Worm (Caenorhabditis elegans): Measurements from ENCODE around the gene sre-31.
"Not testable (repeated sequence)": the region's sequence is repeated elsewhere in the genome, so short reads cannot be mapped to it uniquely, and the experiment has no call there.

sre-31 gene

DNA sequence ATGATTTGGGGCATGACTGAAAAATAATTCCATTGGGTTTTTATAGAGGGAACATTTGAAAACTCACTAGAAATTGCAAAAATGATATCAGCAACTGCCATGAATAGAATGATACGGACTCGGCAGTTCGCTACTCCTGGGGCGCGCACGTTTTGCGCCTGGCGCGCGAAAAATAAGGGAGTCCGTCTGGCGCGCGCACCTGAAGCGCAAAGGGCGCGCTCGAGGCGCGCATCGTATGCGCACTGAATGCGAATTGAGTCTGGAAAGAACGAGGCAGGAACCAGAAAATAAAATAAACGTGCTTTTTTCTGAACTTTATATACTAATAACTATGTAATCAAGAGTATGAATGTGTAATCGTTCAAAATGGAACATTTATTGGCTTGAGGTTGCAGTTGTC, 32.5 kb upstream of the sre-31 start, which contains the start of gene Y57A10C.10:
TSS of gene Y57A10C.10 (minus strand) at position 101 of the 400 bp plus-strand sequence.
- not testable (repeated sequence) for TF ChIP-seq flt-1 (GFP tag; IDR thresholded peaks at IDR 0.05); ceh-36 (tag; optimal IDR thresholded peaks at IDR 0.05); hmbx-1 (tag; optimal IDR thresholded peaks at IDR 0.05)

DNA sequence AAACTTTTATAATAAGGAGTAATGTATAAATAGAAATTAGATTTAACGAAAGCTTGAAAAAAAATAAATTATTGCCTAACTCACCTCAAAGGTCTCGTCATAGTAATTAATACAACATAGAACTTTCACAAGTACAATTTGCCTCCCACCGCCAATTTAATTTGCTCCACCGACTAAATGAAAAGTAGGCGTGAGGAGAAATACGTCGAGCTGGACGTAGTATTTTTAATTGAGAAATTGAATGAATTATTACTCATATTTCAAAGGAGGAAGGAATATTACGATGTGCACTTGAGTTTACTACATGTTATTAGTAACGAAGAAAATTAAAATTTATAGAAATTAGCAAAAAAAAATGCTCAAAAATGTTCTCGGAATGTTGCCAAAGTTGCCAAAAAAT, 29.8 kb upstream of the sre-31 start, which contains the start of gene Y57A10C.9:
TSS of gene Y57A10C.9 (minus strand) at position 101 of the 400 bp plus-strand sequence.
- TF ChIP-seq scrt-1 (GFP tag; IDR thresholded peaks at IDR 0.05) (no peak), ceh-13 (GFP tag; optimal IDR thresholded peaks at IDR 0.05) (no peak), tbx-37 (GFP tag; conservative IDR thresholded peaks at IDR 0.05) (no peak), hnd-1 (tag; optimal IDR thresholded peaks at IDR 0.05) (no peak), pes-1 (GFP tag; IDR thresholded peaks at IDR 0.05) (no peak), F13C5.2 (tag; optimal IDR thresholded peaks at IDR 0.05) (no peak), hmg-4 (GFP tag; optimal IDR thresholded peaks at IDR 0.05) (no peak), aly-1 (tag; optimal IDR thresholded peaks at IDR 0.05) (no peak)

DNA sequence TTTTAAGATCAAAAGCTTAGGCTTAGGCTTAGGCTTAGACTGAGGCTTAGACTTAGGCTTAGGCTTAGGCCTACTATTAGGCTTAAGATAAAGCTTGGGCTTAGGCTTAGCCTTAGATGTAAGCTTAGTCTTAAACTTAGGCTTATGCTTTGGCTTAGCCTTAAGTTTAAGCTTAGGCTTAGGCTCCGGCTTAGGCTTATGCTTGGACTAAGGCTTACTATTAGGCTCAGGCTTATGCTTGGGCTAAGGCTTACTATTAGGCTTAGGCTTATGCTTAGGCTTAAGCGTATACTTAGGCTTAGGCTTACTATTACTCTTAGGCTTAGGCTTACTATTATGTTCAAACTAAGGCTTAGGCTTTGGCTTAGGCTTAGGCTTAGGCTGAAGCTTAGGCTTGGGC, 28.1 kb upstream of the sre-31 start:
- peak; percentile 82 for TF ChIP-seq ceh-36 (tag; optimal IDR thresholded peaks at IDR 0.05)
- no peak for TF ChIP-seq aly-1 (tag; optimal IDR thresholded peaks at IDR 0.05)

DNA sequence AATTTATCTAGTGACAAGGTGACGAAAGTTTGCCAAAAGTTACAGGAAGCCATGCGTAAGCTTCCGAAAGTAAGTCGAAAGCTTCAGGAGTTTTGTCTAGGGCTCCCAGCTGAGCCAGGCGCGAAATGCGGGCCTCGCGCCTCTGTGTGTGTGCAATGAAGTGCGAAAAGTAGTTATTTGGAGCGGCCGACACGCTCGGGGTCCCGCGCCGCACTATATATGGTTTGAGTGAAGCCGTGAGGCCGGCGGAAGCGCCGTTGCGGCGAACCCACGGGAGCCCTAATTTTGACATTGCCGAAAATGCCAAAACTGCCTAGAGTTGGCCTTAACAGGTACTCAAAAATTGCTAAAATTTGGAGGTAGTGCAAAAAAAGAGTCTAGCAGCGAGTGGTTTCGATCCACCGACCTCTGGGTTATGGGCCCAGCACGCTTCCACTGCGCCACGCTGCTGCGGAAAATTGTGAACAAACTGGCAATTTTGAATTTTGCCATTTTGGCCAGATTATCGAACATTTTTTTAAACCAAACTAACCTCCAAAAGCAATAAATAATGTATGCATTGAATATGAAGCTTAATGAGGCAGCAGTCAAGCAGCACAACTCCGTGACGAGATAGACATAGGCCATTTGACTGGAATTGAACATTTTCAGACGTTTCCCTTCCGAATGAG, 26.7 kb upstream of the sre-31 start:
- TF ChIP-seq hmbx-1 (tag; optimal IDR thresholded peaks at IDR 0.05) (no peak), ceh-13 (GFP tag; optimal IDR thresholded peaks at IDR 0.05) (no peak), tbx-37 (GFP tag; conservative IDR thresholded peaks at IDR 0.05) (no peak), sea-1 (GFP tag; conservative IDR thresholded peaks at IDR 0.05) (no peak), ceh-36 (tag; optimal IDR thresholded peaks at IDR 0.05) (no peak), hnd-1 (tag; optimal IDR thresholded peaks at IDR 0.05) (no peak), tbx-11 (GFP tag; IDR thresholded peaks at IDR 0.05) (no peak), pes-1 (GFP tag; IDR thresholded peaks at IDR 0.05) (no peak), flt-1 (GFP tag; IDR thresholded peaks at IDR 0.05) (no peak), F13C5.2 (tag; optimal IDR thresholded peaks at IDR 0.05) (no peak), scrt-1 (GFP tag; IDR thresholded peaks at IDR 0.05) (no peak), hmg-4 (GFP tag; optimal IDR thresholded peaks at IDR 0.05) (no peak), tra-4 (tag; optimal IDR thresholded peaks at IDR 0.05) (no peak), B0310.2 (tag; optimal IDR thresholded peaks at IDR 0.05) (no peak), ets-7 (tag; optimal IDR thresholded peaks at IDR 0.05) (no peak), aly-1 (tag; optimal IDR thresholded peaks at IDR 0.05) (no peak), ama-1 (optimal IDR thresholded peaks at IDR 0.05) (no peak)

DNA sequence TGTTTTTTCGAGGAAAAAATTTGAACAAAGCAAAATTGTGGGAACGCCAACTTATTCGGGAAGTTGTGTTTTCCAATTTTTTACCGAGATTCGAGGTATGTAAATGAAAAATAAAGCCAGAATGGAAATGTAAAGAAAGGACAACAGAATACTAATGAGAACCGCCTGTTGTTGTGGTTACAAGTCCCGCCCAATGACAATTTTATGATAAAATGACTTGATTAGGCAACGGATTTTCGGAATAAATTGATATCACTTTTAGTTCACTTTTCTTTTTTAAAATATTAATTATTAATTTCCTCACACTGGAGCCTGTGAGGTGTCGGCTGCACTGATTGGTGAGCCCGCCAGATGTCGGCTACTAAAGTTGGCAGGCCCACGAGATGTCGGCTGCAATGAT, 23.7 kb upstream of the sre-31 start, which contains the start of gene dct-12:
TSS of gene dct-12 (minus strand) at position 101 of the 400 bp plus-strand sequence.
- TF ChIP-seq tbx-11 (GFP tag; IDR thresholded peaks at IDR 0.05) (no peak), hmg-4 (GFP tag; optimal IDR thresholded peaks at IDR 0.05) (no peak), tra-4 (tag; optimal IDR thresholded peaks at IDR 0.05) (no peak), hmbx-1 (tag; optimal IDR thresholded peaks at IDR 0.05) (no peak), ceh-13 (GFP tag; optimal IDR thresholded peaks at IDR 0.05) (no peak), tbx-37 (GFP tag; conservative IDR thresholded peaks at IDR 0.05) (no peak), ceh-36 (tag; optimal IDR thresholded peaks at IDR 0.05) (no peak), F13C5.2 (tag; optimal IDR thresholded peaks at IDR 0.05) (no peak), ets-7 (tag; optimal IDR thresholded peaks at IDR 0.05) (no peak), flt-1 (GFP tag; IDR thresholded peaks at IDR 0.05) (no peak), ama-1 (optimal IDR thresholded peaks at IDR 0.05) (no peak), hnd-1 (tag; optimal IDR thresholded peaks at IDR 0.05) (no peak), scrt-1 (GFP tag; IDR thresholded peaks at IDR 0.05) (no peak), aly-1 (tag; optimal IDR thresholded peaks at IDR 0.05) (no peak), B0310.2 (tag; optimal IDR thresholded peaks at IDR 0.05) (no peak), sea-1 (GFP tag; conservative IDR thresholded peaks at IDR 0.05) (no peak), pes-1 (GFP tag; IDR thresholded peaks at IDR 0.05) (no peak)

DNA sequence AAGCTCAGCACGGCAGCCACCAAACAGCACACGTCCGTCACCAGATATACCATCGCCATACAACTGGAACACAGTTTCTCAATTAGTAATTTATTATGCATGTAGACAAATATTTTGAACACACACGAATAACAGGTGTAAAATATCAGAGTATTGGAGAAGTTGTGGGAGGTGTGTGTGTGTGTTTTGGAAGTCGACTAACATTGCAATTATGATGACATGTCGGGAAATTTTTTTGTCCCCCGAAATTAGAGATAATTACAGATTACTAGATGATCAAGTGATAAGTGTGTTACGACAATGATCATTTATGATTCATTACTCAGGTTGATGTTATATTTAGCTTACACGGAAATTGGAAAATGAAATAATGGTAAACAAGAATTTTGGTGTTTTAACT, 21.1 kb upstream of the sre-31 start, which contains the start of gene Y57A10C.8:
TSS of gene Y57A10C.8 (minus strand) at position 101 of the 400 bp plus-strand sequence.
- TF ChIP-seq hnd-1 (tag; optimal IDR thresholded peaks at IDR 0.05) (no peak), ceh-13 (GFP tag; optimal IDR thresholded peaks at IDR 0.05) (no peak), sea-1 (GFP tag; conservative IDR thresholded peaks at IDR 0.05) (no peak), ets-7 (tag; optimal IDR thresholded peaks at IDR 0.05) (no peak), tbx-37 (GFP tag; conservative IDR thresholded peaks at IDR 0.05) (no peak), flt-1 (GFP tag; IDR thresholded peaks at IDR 0.05) (no peak), hmbx-1 (tag; optimal IDR thresholded peaks at IDR 0.05) (no peak), hmg-4 (GFP tag; optimal IDR thresholded peaks at IDR 0.05) (no peak), aly-1 (tag; optimal IDR thresholded peaks at IDR 0.05) (no peak), tbx-11 (GFP tag; IDR thresholded peaks at IDR 0.05) (no peak), ceh-36 (tag; optimal IDR thresholded peaks at IDR 0.05) (no peak), pes-1 (GFP tag; IDR thresholded peaks at IDR 0.05) (no peak), scrt-1 (GFP tag; IDR thresholded peaks at IDR 0.05) (no peak), tra-4 (tag; optimal IDR thresholded peaks at IDR 0.05) (no peak), B0310.2 (tag; optimal IDR thresholded peaks at IDR 0.05) (no peak), F13C5.2 (tag; optimal IDR thresholded peaks at IDR 0.05) (no peak), ama-1 (optimal IDR thresholded peaks at IDR 0.05) (no peak)

DNA sequence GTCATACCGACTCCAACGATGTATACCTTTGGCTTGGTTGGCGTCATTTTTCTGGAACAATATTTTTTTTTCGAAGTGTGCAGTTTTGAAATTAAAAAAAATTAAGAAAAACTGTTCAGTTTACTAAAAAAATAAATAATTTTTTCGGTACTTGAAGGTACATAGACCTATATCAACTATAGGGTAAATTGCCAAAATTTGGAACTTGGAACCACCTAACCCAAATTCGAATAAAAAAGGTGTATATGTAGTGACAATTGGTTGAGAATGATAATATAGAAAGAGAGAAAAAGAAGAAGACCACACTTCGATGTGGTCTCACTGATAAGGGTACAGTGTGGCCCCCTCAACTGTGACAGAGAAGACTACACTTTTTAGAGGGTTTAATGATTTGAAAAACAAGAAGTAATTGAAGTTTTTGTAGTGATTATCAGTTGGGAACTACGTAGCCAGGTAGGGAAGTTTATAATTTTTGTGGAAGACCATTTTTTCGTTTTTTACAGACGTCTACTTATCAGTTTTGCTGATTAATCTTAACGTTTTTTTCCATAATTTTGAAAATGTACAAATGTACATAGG, 17.1 kb upstream of the sre-31 start, which contains the start of gene daf-22:
TSS of gene daf-22 (minus strand) at position 51 of the 579 bp plus-strand sequence.
- no peak for TF ChIP-seq ets-7 (tag; optimal IDR thresholded peaks at IDR 0.05)
- no peak for TF ChIP-seq pes-1 (GFP tag; IDR thresholded peaks at IDR 0.05)
- no peak for TF ChIP-seq sea-1 (GFP tag; conservative IDR thresholded peaks at IDR 0.05)
- no peak for TF ChIP-seq ceh-36 (tag; optimal IDR thresholded peaks at IDR 0.05)
- no peak for TF ChIP-seq tbx-37 (GFP tag; conservative IDR thresholded peaks at IDR 0.05)
- no peak for TF ChIP-seq flt-1 (GFP tag; IDR thresholded peaks at IDR 0.05)
- TF ChIP-seq aly-1 (tag; optimal IDR thresholded peaks at IDR 0.05): no peak

Measured in whole organism, early embryonic.